Fruit fly (Drosophila melanogaster) whole organism, embryonic: Measurements from ENCODE around the gene CG34305.

Source experiments
- CG10431 ChIP-seq: fragments of 200-800 bp; sonication (Bioruptor generic); optimal IDR thresholded peaks from 3 replicates; lab custom pipeline; 2018; ENCODE audit warnings: missing biosample characterization, mild to moderate bottlenecking, missing genetic modification characterization
- CG10979 ChIP-seq: fragments of 200-800 bp; sonication (Bioruptor generic); optimal IDR thresholded peaks from 2 replicates; lab custom pipeline; 2018; ENCODE audit warnings: missing biosample characterization, mild to moderate bottlenecking, missing genetic modification characterization, moderate library complexity
- CG12299 ChIP-seq: fragments of 200-800 bp; sonication (Bioruptor generic); optimal IDR thresholded peaks from 2 replicates; lab custom pipeline; 2018; ENCODE audit warnings: missing biosample characterization, mild to moderate bottlenecking, missing genetic modification characterization
- CG14860 ChIP-seq: fragments of 200-800 bp; sonication (Bioruptor generic); IDR thresholded peaks from 3 replicates; pipeline ENCODE4 v1.3.6; 2022; ENCODE audit warnings: missing biosample characterization, missing genetic modification characterization; ENCODE audit not compliant: partially characterized antibody
- CG15479 ChIP-seq: fragments of 200-800 bp; sonication (Bioruptor generic); optimal IDR thresholded peaks from 3 replicates; lab custom pipeline; 2019; ENCODE audit warnings: missing biosample characterization, mild to moderate bottlenecking, missing genetic modification characterization, moderate library complexity
- CG17612 ChIP-seq: fragments of 200-800 bp; sonication (Bioruptor generic); IDR thresholded peaks from 2 replicates; pipeline ENCODE4 v1.3.6; 2022; ENCODE audit warnings: missing biosample characterization, missing genetic modification characterization
- CG18011 ChIP-seq: fragments of 200-800 bp; sonication (Bioruptor generic); optimal IDR thresholded peaks from 2 replicates; lab custom pipeline; 2017; ENCODE audit warnings: missing biosample characterization, missing genetic modification characterization, mild to moderate bottlenecking, moderate library complexity, missing genotype
- CG1832 ChIP-seq: fragments of 200-800 bp; sonication (Bioruptor generic); optimal IDR thresholded peaks from 2 replicates; lab custom pipeline; 2017; ENCODE audit warnings: missing biosample characterization, mild to moderate bottlenecking, missing genetic modification characterization, inconsistent platforms
- CG2129 ChIP-seq: fragments of 200-800 bp; sonication (Bioruptor generic); IDR thresholded peaks from 2 replicates; pipeline ENCODE4 v1.3.6; 2022; ENCODE audit warnings: missing biosample characterization, missing genetic modification characterization; ENCODE audit not compliant: partially characterized antibody
- CG2712 ChIP-seq: fragments of 200-800 bp; optimal IDR thresholded peaks from 3 replicates; lab custom pipeline; 2019; ENCODE audit warnings: missing biosample characterization, mild to moderate bottlenecking, missing genetic modification characterization, moderate library complexity
- CG31365 ChIP-seq: fragments of 200-800 bp; sonication (Bioruptor generic); optimal IDR thresholded peaks from 2 replicates; lab custom pipeline; 2018; ENCODE audit warnings: missing biosample characterization, mild to moderate bottlenecking, missing genetic modification characterization
- CG31441 ChIP-seq: fragments of 200-800 bp; sonication (Bioruptor generic); IDR thresholded peaks from 2 replicates; pipeline ENCODE4 v1.3.6; 2022; ENCODE audit warnings: missing biosample characterization, missing genetic modification characterization
- CG32532 ChIP-seq: fragments of 200-800 bp; sonication (Bioruptor generic); IDR thresholded peaks from 2 replicates; pipeline ENCODE4 v1.3.6; 2022; ENCODE audit warnings: missing biosample characterization, missing genetic modification characterization
- CG3847 ChIP-seq: fragments of 200-800 bp; sonication (Bioruptor generic); IDR thresholded peaks from 2 replicates; pipeline ENCODE4 v1.3.6; 2022; ENCODE audit warnings: missing biosample characterization, missing genetic modification characterization
- CG4282 ChIP-seq: fragments of 200-800 bp; sonication (Bioruptor generic); optimal IDR thresholded peaks from 2 replicates; lab custom pipeline; 2016; ENCODE audit warnings: missing biosample characterization, missing genetic modification characterization
- CG4707 ChIP-seq: fragments of 200-800 bp; sonication (Bioruptor generic); optimal IDR thresholded peaks from 2 replicates; lab custom pipeline; 2018; ENCODE audit warnings: missing biosample characterization, mild to moderate bottlenecking, missing genetic modification characterization, moderate library complexity
- CG8290 ChIP-seq, 3 experiments: fragments of 200-800 bp; sonication (Bioruptor generic); optimal IDR thresholded peaks; 2 replicates each; lab custom pipeline; 2016 to 2019; ENCODE audit warnings: missing biosample characterization in 3 of 3, missing genetic modification characterization in 3 of 3, mild to moderate bottlenecking in 2 of 3, moderate library complexity in 1 of 3
- CG8478 ChIP-seq: fragments of >200 bp; optimal IDR thresholded peaks from 2 replicates; lab custom pipeline; 2018
- Chrac-16 ChIP-seq: fragments of 200-800 bp; sonication (Bioruptor generic); optimal IDR thresholded peaks from 3 replicates; lab custom pipeline; 2016; ENCODE audit warnings: missing biosample characterization, missing genetic modification characterization
- Eip74EF ChIP-seq, 2 experiments: fragments of 200-800 bp in 1 of 2; fragments of >200 bp in 1 of 2; sonication (Bioruptor generic) in 1 of 2; optimal IDR thresholded peaks; 2 replicates each; lab custom pipeline; 2017 to 2019; ENCODE audit warnings: missing biosample characterization in 2 of 2, missing genetic modification characterization in 2 of 2, mild to moderate bottlenecking in 1 of 2, moderate library complexity in 1 of 2
- Fer1 ChIP-seq: fragments of 200-800 bp; sonication (Bioruptor generic); optimal IDR thresholded peaks from 2 replicates; lab custom pipeline; 2017; ENCODE audit warnings: missing biosample characterization, mild to moderate bottlenecking, missing genetic modification characterization
- Fer3 ChIP-seq: fragments of 200-800 bp; sonication (Bioruptor generic); optimal IDR thresholded peaks from 2 replicates; lab custom pipeline; 2018; ENCODE audit warnings: missing biosample characterization, mild to moderate bottlenecking, missing genetic modification characterization, moderate library complexity
- Gug ChIP-seq: fragments of 200-800 bp; sonication (Bioruptor generic); IDR thresholded peaks from 4 replicates; pipeline ENCODE4 v1.3.6; 2022; ENCODE audit warnings: missing biosample characterization, missing genetic modification characterization
- Myb ChIP-seq: fragments of 200-800 bp; sonication (Bioruptor generic); optimal IDR thresholded peaks from 2 replicates; lab custom pipeline; 2016; ENCODE audit warnings: missing biosample characterization, missing genetic modification characterization
- Optix ChIP-seq: fragments of 200-800 bp; sonication (Bioruptor generic); IDR thresholded peaks from 3 replicates; pipeline ENCODE4 v1.3.6; 2022; ENCODE audit warnings: missing biosample characterization, missing genetic modification characterization
- Pdp1 ChIP-seq, 2 experiments: fragments of 200-800 bp; sonication (Bioruptor generic); optimal IDR thresholded peaks; 3 replicates each; lab custom pipeline; 2016; ENCODE audit warnings: missing biosample characterization in 2 of 2, missing genetic modification characterization in 2 of 2, mild to moderate bottlenecking in 1 of 2, moderate library complexity in 1 of 2
- Side ChIP-seq: fragments of 200-800 bp; sonication (Bioruptor generic); optimal IDR thresholded peaks from 2 replicates; lab custom pipeline; 2016; ENCODE audit warnings: missing biosample characterization, missing genetic modification characterization
- TFAM ChIP-seq: fragments of 200-800 bp; sonication (Bioruptor generic); optimal IDR thresholded peaks from 2 replicates; lab custom pipeline; 2017; ENCODE audit warnings: missing biosample characterization, missing genetic modification characterization, inconsistent platforms
- Vsx1 ChIP-seq: fragments of 200-800 bp; sonication (Bioruptor generic); optimal IDR thresholded peaks from 2 replicates; lab custom pipeline; 2017; ENCODE audit warnings: missing biosample characterization, mild to moderate bottlenecking, missing genetic modification characterization, missing genetic modification reagents
- Xbp1 ChIP-seq: fragments of 200-800 bp; sonication (Bioruptor generic); optimal IDR thresholded peaks from 3 replicates; lab custom pipeline; 2016; ENCODE audit warnings: missing biosample characterization, mild to moderate bottlenecking, missing genetic modification characterization
- cas ChIP-seq: fragments of 200-800 bp; sonication (Bioruptor generic); IDR thresholded peaks from 2 replicates; pipeline ENCODE4 v1.3.6; 2022; ENCODE audit warnings: missing biosample characterization, missing genetic modification characterization
- corto ChIP-seq: fragments of 200-800 bp; sonication (Bioruptor generic); optimal IDR thresholded peaks from 2 replicates; lab custom pipeline; 2016; ENCODE audit warnings: missing biosample characterization, mild to moderate bottlenecking, missing genetic modification characterization, moderate library complexity
- crc ChIP-seq: fragments of 200-800 bp; sonication (Bioruptor generic); optimal IDR thresholded peaks from 2 replicates; lab custom pipeline; 2016; ENCODE audit warnings: missing biosample characterization, missing genetic modification characterization
- fd64A ChIP-seq: fragments of 200-800 bp; sonication (Bioruptor generic); optimal IDR thresholded peaks from 3 replicates; lab custom pipeline; 2018; ENCODE audit warnings: missing biosample characterization, mild to moderate bottlenecking, missing genetic modification characterization
- fu2 ChIP-seq: fragments of 200-800 bp; sonication (Bioruptor generic); optimal IDR thresholded peaks from 2 replicates; lab custom pipeline; 2016; ENCODE audit warnings: missing biosample characterization, missing genetic modification characterization
- gcm ChIP-seq: fragments of 200-800 bp; sonication (Bioruptor generic); optimal IDR thresholded peaks from 2 replicates; lab custom pipeline; 2019; ENCODE audit warnings: missing biosample characterization, mild to moderate bottlenecking, missing genetic modification characterization, moderate library complexity
- grn ChIP-seq: fragments of 200-800 bp; sonication (Bioruptor generic); optimal IDR thresholded peaks from 3 replicates; lab custom pipeline; 2017; ENCODE audit warnings: missing biosample characterization, missing genetic modification characterization
- her ChIP-seq: fragments of 200-800 bp; sonication (Bioruptor generic); optimal IDR thresholded peaks from 2 replicates; lab custom pipeline; 2016; ENCODE audit warnings: missing biosample characterization, missing genetic modification characterization
- hkb ChIP-seq, 2 experiments: fragments of 200-800 bp in 1 of 2; fragments of >200 bp in 1 of 2; sonication (Bioruptor generic) in 1 of 2; IDR thresholded peaks in 1 of 2; optimal IDR thresholded peaks in 1 of 2; 2 replicates each; pipeline versions ENCODE4 v1.3.6 to Lab custom; 2017 to 2022; ENCODE audit warnings: missing biosample characterization in 1 of 2, missing genetic modification characterization in 1 of 2
- lov ChIP-seq, 2 experiments: fragments of 200-800 bp in 1 of 2; fragments of >200 bp in 1 of 2; sonication (Bioruptor generic) in 1 of 2; IDR thresholded peaks in 1 of 2; optimal IDR thresholded peaks in 1 of 2; 2 replicates in 1 of 2; 3 replicates in 1 of 2; pipeline versions ENCODE4 v1.3.6 to Lab custom; 2017 to 2022; ENCODE audit warnings: missing biosample characterization in 1 of 2, missing genetic modification characterization in 1 of 2
- mld ChIP-seq: fragments of 200-800 bp; sonication (Bioruptor generic); IDR thresholded peaks from 3 replicates; pipeline ENCODE4 v1.3.6; 2022; ENCODE audit warnings: missing biosample characterization, missing genetic modification characterization; ENCODE audit not compliant: partially characterized antibody
- oc ChIP-seq: fragments of 200-800 bp; sonication (Bioruptor generic); optimal IDR thresholded peaks from 2 replicates; lab custom pipeline; 2018; ENCODE audit warnings: missing biosample characterization, mild to moderate bottlenecking, missing genetic modification characterization, moderate library complexity
- pfk ChIP-seq: fragments of 200-800 bp; sonication (Bioruptor generic); optimal IDR thresholded peaks from 2 replicates; lab custom pipeline; 2018; ENCODE audit warnings: missing biosample characterization, mild to moderate bottlenecking, missing genetic modification characterization, moderate library complexity
- ranshi ChIP-seq: fragments of 200-800 bp; sonication (Bioruptor generic); IDR thresholded peaks from 2 replicates; pipeline ENCODE4 v1.3.6; 2022; ENCODE audit warnings: missing biosample characterization, missing genetic modification characterization
- scrt ChIP-seq: fragments of 200-800 bp; sonication (Bioruptor generic); optimal IDR thresholded peaks from 2 replicates; lab custom pipeline; 2018; ENCODE audit warnings: missing biosample characterization, mild to moderate bottlenecking, missing genetic modification characterization, moderate library complexity
- sqz ChIP-seq: fragments of 200-800 bp; sonication (Bioruptor generic); optimal IDR thresholded peaks from 3 replicates; lab custom pipeline; 2018; ENCODE audit warnings: missing biosample characterization, mild to moderate bottlenecking, missing genetic modification characterization
- tio ChIP-seq: fragments of 200-800 bp; sonication (Bioruptor generic); optimal IDR thresholded peaks from 2 replicates; lab custom pipeline; 2017; ENCODE audit warnings: missing biosample characterization, missing genetic modification characterization, inconsistent platforms
- zfh2 ChIP-seq: fragments of 200-800 bp; sonication (Bioruptor generic); optimal IDR thresholded peaks from 2 replicates; lab custom pipeline; 2016; ENCODE audit warnings: missing biosample characterization, missing genetic modification characterization

Gene CG34305

DNA sequence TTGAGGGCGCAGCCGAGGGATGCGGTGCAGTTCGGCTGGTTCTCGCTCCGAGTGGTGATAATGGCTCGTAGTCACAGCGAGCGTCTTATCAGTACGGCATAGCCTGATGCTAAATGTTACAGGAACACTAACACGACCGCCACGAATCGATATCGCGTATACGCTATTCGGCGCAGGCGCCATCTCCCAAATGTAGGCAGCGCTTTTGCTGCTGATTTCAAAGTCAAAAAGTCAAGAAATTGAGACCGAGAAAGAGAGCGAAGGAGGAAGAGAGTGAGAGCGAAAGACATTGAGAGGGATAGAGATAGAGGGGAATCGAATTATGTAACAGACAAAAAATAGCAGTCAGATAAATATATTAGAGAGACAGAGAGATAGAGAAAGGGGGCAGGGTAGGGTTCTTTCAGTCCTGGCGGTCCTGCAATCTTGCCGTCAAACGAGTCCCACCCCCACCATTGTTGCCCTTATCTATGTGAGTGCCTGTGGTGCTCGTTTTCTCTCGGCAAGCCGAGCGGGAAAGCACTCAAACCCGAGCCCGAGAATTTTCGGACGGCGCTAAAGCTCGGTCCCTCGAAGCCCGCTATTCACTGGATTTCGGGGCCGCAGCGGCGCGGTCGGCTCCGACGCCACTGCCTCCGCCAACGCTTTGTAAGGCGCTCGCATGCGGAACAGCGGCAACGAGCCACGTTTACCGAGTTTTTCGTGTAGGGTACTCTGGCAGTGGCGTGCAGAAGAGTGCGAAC lies 38.3 kb upstream of the CG34305 start (continued):
- TF ChIP-seq grn (GFP tag; lab: Kevin White, UChicago) (peak; percentile 16), tio (GFP tag; lab: Kevin White, UChicago) (no peak), sqz (GFP tag; lab: Kevin White, UChicago) (peak; percentile 9), pfk (GFP tag; lab: Kevin White, UChicago) (peak; percentile 34), hkb (optimal IDR thresholded peaks at IDR 0.05; lab: Kevin White, UChicago) (no peak), hkb (GFP tag; IDR thresholded peaks at IDR 0.05; lab: Robert Waterston, UW) (no peak), CG17612 (GFP tag; lab: Robert Waterston, UW) (no peak), zfh2 (no peak), Gug (GFP tag; lab: Robert Waterston, UW) (no peak), CG2712 (tag; lab: Kevin White, UChicago) (no peak), Pdp1 (GFP tag; optimal IDR thresholded peaks at IDR 0.05; lab: Kevin White, UChicago) (peak in 1 of 2 experiments; percentile 89), CG4282 (GFP tag; lab: Kevin White, UChicago) (no peak), cas (GFP tag; lab: Robert Waterston, UW) (no peak), CG31365 (tag; lab: Kevin White, UChicago) (no peak), CG31441 (GFP tag; lab: Robert Waterston, UW) (no peak), CG32532 (GFP tag; lab: Robert Waterston, UW) (no peak), Fer1 (GFP tag; lab: Kevin White, UChicago) (peak; percentile 10), ranshi (GFP tag; lab: Robert Waterston, UW) (no peak), crc (no peak), CG1832 (GFP tag; lab: Kevin White, UChicago) (no peak), mld (GFP tag; lab: Robert Waterston, UW) (no peak), CG2129 (GFP tag; lab: Robert Waterston, UW) (no peak), CG18011 (GFP tag; lab: Kevin White, UChicago) (no peak), CG8478 (lab: Kevin White, UChicago) (no peak), oc (tag; lab: Kevin White, UChicago) (no peak), Fer3 (tag; lab: Kevin White, UChicago) (no peak), fd64A (GFP tag; lab: Kevin White, UChicago) (no peak), Eip74EF (GFP tag; optimal IDR thresholded peaks at IDR 0.05; lab: Kevin White, UChicago) (no peak), Chrac-16 (GFP tag; lab: Kevin White, UChicago) (no peak), gcm (GFP tag; lab: Kevin White, UChicago) (no peak), corto (GFP tag; lab: Kevin White, UChicago) (no peak), CG4707 (GFP tag; lab: Kevin White, UChicago) (no peak), scrt (GFP tag; lab: Kevin White, UChicago) (no peak), Side (no peak), CG15479 (GFP tag; lab: Kevin White, UChicago) (no peak), CG10979 (tag; lab: Kevin White, UChicago) (no peak), TFAM (GFP tag; lab: Kevin White, UChicago) (no peak), CG8290 (GFP tag; optimal IDR thresholded peaks at IDR 0.05; lab: Kevin White, UChicago) (no peak), CG8290 (tag; optimal IDR thresholded peaks at IDR 0.05; lab: Kevin White, UChicago) (peak in 1 of 2 experiments; percentile 38), CG10431 (GFP tag; lab: Kevin White, UChicago) (no peak), CG14860 (no peak), CG12299 (no peak), fu2 (GFP tag; lab: Kevin White, UChicago) (no peak), her (GFP tag; lab: Kevin White, UChicago) (no peak), CG3847 (GFP tag; lab: Robert Waterston, UW) (no peak), Optix (GFP tag; lab: Robert Waterston, UW) (no peak; the same call in 2 of the 3 replicates), Xbp1 (GFP tag; lab: Kevin White, UChicago) (no peak), Vsx1 (GFP tag; lab: Kevin White, UChicago) (no peak), Myb (no peak), lov (optimal IDR thresholded peaks at IDR 0.05; lab: Kevin White, UChicago) (no peak), lov (GFP tag; IDR thresholded peaks at IDR 0.05; lab: Robert Waterston, UW) (no peak)
